Worm (Caenorhabditis elegans): ENCODE data around the gene cnc-2.

The cnc-2 gene

ce11 chrV:1422269-1422668 is 27.7 kb downstream of the cnc-2 start:
- TF ChIP-seq W03F9.2 (tag; optimal IDR thresholded peaks at IDR 0.05) (no peak), him-1 (tag; optimal IDR thresholded peaks at IDR 0.05) (no peak), dao-5 (tag; optimal IDR thresholded peaks at IDR 0.05) (no peak)

ce11 chrV:1416154-1416553 is 33.8 kb downstream of the cnc-2 start:
- TF ChIP-seq W03F9.2 (tag; optimal IDR thresholded peaks at IDR 0.05), result no peak
- TF ChIP-seq him-1 (tag; optimal IDR thresholded peaks at IDR 0.05), result no peak

- TF ChIP-seq W03F9.2 (tag; optimal IDR thresholded peaks at IDR 0.05), result no peak
- TF ChIP-seq dao-5 (tag; optimal IDR thresholded peaks at IDR 0.05), result no peak
- no peak for TF ChIP-seq him-1 (tag; optimal IDR thresholded peaks at IDR 0.05)
These were observed 35.2 kb downstream of the cnc-2 start for ce11 chrV:1414615-1415433.

- no peak for TF ChIP-seq him-1 (tag; optimal IDR thresholded peaks at IDR 0.05)
- TF ChIP-seq W03F9.2 (tag; optimal IDR thresholded peaks at IDR 0.05), result no peak
- no peak for TF ChIP-seq dao-5 (tag; optimal IDR thresholded peaks at IDR 0.05)
These were observed 38.5 kb downstream of the cnc-2 start, which contains the start of gene snt-5 for ce11 chrV:1411459-1411858. Gene snt-5, minus strand, starts transcription at chrV:1411559.

- TF ChIP-seq him-1 (tag; optimal IDR thresholded peaks at IDR 0.05), result no peak
- no peak for TF ChIP-seq W03F9.2 (tag; optimal IDR thresholded peaks at IDR 0.05)
- TF ChIP-seq dao-5 (tag; optimal IDR thresholded peaks at IDR 0.05), result no peak
These were observed 39.3 kb downstream of the cnc-2 start for ce11 chrV:1410727-1411126.

- TF ChIP-seq him-1 (tag; optimal IDR thresholded peaks at IDR 0.05), result no peak
- no peak for TF ChIP-seq W03F9.2 (tag; optimal IDR thresholded peaks at IDR 0.05)
- TF ChIP-seq dao-5 (tag; optimal IDR thresholded peaks at IDR 0.05), result no peak
These were observed 41.9 kb downstream of the cnc-2 start for ce11 chrV:1408116-1408515.

Data from whole organism, L4/young adult.